Comparison of ENCODE assay signal across 8 worm cellular contexts in the genomic region with DNA sequence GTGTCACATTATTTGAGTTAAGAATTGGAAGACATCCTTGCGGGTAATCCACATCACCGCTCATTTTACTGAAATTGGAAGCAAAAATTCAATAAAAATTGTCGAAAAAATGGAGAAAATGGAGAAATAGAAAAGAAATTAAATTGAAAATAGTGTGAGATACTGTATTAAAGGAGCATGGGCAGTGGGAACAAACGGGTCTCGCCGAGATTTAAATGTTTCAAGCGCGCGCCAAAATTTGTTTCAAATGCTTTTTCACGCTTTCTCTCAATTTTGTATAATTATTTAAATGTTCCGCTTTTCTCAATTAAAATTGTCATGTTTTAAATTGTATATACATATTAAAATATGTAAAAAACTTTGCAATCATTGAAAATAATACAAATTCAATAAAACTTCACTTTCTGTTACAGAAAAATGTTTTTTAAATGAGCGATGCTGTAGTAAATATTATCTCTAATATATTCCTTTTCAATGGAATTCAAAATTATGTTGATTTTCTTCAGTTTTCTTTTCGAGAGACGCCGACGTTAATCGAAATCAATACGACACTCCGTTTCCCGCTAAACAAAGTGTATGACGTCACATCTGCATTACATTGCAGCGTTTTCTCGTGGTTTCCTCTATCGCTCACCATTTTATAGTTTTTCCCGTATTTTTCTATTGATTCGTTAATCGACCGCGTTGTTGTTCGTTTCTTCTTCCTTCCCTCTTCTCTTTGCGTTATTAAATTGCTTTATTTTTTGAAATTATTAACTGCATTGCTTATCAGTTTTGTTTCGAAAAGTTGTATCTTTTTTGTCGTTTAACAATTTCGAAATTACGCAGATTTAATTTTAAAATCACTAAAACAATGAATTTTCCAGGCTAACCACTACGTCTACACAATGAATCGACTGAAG.
TF ChIP-seq lines count a peak whose summit lies in the region.

Gene evl-14 (minus strand): TSS at position 68 of the 902 bp plus-strand sequence.
Gene dcn-1 (plus strand): TSS at position 852 of the 902 bp plus-strand sequence.

TF ChIP-seq in whole organism, L1 larva, 84 proteins besides CTCF, POLR2A, EP300 and RAD21 (continues in another document):
- TF ChIP-seq sup-37 (GFP tag; optimal IDR thresholded peaks at IDR 0.05; lab: Kevin White, UChicago), result no peak
- TF ChIP-seq aly-2 (tag; optimal IDR thresholded peaks at IDR 0.05; lab: Kevin White, UChicago), result peak; percentile 15
- peak; percentile 71 to 76 (median 73) for TF ChIP-seq dpl-1 (GFP tag; optimal IDR thresholded peaks at IDR 0.05; lab: Kevin White, UChicago)
- peak; percentile 73 to 87 for TF ChIP-seq lin-35 (GFP tag; optimal IDR thresholded peaks at IDR 0.05; lab: Kevin White, UChicago)
- no peak for TF ChIP-seq nhr-11 (tag; optimal IDR thresholded peaks at IDR 0.05; lab: Kevin White, UChicago)
- TF ChIP-seq mef-2 (tag; optimal IDR thresholded peaks at IDR 0.05; lab: Kevin White, UChicago), result no peak
- no peak for TF ChIP-seq unc-30 (tag; optimal IDR thresholded peaks at IDR 0.05; lab: Kevin White, UChicago)
- peak in 1 of 2 experiments; percentile 88 for TF ChIP-seq mdl-1 (tag; optimal IDR thresholded peaks at IDR 0.05; lab: Kevin White, UChicago)
- TF ChIP-seq Y116A8C.19 (tag; optimal IDR thresholded peaks at IDR 0.05; lab: Kevin White, UChicago; ENCODE audit: borderline replicate concordance), result no peak

TF ChIP-seq in whole organism, L2 larva, 48 proteins besides CTCF, POLR2A, EP300 and RAD21 (continues in another document):
- peak in 1 of 2 experiments; percentile 41 for TF ChIP-seq mdl-1 (tag; optimal IDR thresholded peaks at IDR 0.05; lab: Kevin White, UChicago)
- TF ChIP-seq nhr-77 (tag; optimal IDR thresholded peaks at IDR 0.05; lab: Kevin White, UChicago), result no peak
- TF ChIP-seq snpc-4 (tag; optimal IDR thresholded peaks at IDR 0.05; lab: Kevin White, UChicago), result peak; percentile 35
- no peak for TF ChIP-seq nhr-11 (tag; optimal IDR thresholded peaks at IDR 0.05; lab: Kevin White, UChicago)
- TF ChIP-seq lin-13 (GFP tag; optimal IDR thresholded peaks at IDR 0.05; lab: Kevin White, UChicago), result peak; percentile 73
- TF ChIP-seq elt-3 (tag; optimal IDR thresholded peaks at IDR 0.05; lab: Kevin White, UChicago), result no peak
- TF ChIP-seq ztf-4 (tag; optimal IDR thresholded peaks at IDR 0.05; lab: Kevin White, UChicago), result peak; percentile 11
- peak; percentile 20 for TF ChIP-seq skn-1 (tag; optimal IDR thresholded peaks at IDR 0.05; lab: Kevin White, UChicago)
- TF ChIP-seq F13H6.1 (tag; optimal IDR thresholded peaks at IDR 0.05; lab: Kevin White, UChicago), result peak; percentile 61
- no peak for TF ChIP-seq ZK546.5 (tag; optimal IDR thresholded peaks at IDR 0.05; lab: Kevin White, UChicago)

TF ChIP-seq in whole organism, L3 larva, 47 proteins besides CTCF, POLR2A, EP300 and RAD21 (continues in another document):
- TF ChIP-seq ceh-28 (tag; optimal IDR thresholded peaks at IDR 0.05; lab: Kevin White, UChicago) (peak; percentile 63), nhr-11 (tag; optimal IDR thresholded peaks at IDR 0.05; lab: Kevin White, UChicago) (no peak), ztf-4 (tag; optimal IDR thresholded peaks at IDR 0.05; lab: Kevin White, UChicago) (no peak), skn-1 (tag; optimal IDR thresholded peaks at IDR 0.05; lab: Kevin White, UChicago) (peak; percentile 5), fos-1 (tag; optimal IDR thresholded peaks at IDR 0.05; lab: Kevin White, UChicago) (no peak), unc-39 (tag; optimal IDR thresholded peaks at IDR 0.05; lab: Kevin White, UChicago) (no peak), ceh-82 (tag; optimal IDR thresholded peaks at IDR 0.05; lab: Kevin White, UChicago) (no peak), egl-5 (tag; optimal IDR thresholded peaks at IDR 0.05; lab: Kevin White, UChicago) (peak; percentile 80), ceh-9 (tag; optimal IDR thresholded peaks at IDR 0.05; lab: Kevin White, UChicago) (no peak), sea-2 (GFP tag; optimal IDR thresholded peaks at IDR 0.05; lab: Kevin White, UChicago) (no peak), elt-1 (tag; optimal IDR thresholded peaks at IDR 0.05; lab: Kevin White, UChicago) (no peak)

TF ChIP-seq in whole organism, L4 larva, 104 proteins besides CTCF, POLR2A, EP300 and RAD21 (continues in another document):
- TF ChIP-seq lin-1 (GFP tag; IDR thresholded peaks at IDR 0.05; lab: Robert Waterston, UW) (no peak), ces-1 (GFP tag; optimal IDR thresholded peaks at IDR 0.05; lab: Kevin White, UChicago) (no peak), nhr-6 (tag; optimal IDR thresholded peaks at IDR 0.05; lab: Kevin White, UChicago) (peak; percentile 39), lim-7 (GFP tag; IDR thresholded peaks at IDR 0.05; lab: Robert Waterston, UW) (no peak), lin-15B (tag; optimal IDR thresholded peaks at IDR 0.05; lab: Kevin White, UChicago) (no peak), nhr-42 (GFP tag; IDR thresholded peaks at IDR 0.05; lab: Robert Waterston, UW) (no peak), saeg-2 (GFP tag; IDR thresholded peaks at IDR 0.05; lab: Robert Waterston, UW) (no peak), nhr-11 (tag; optimal IDR thresholded peaks at IDR 0.05; lab: Kevin White, UChicago) (peak; percentile 44), zag-1 (tag; optimal IDR thresholded peaks at IDR 0.05; lab: Kevin White, UChicago) (no peak), arid-1 (GFP tag; conservative IDR thresholded peaks at IDR 0.05; lab: Robert Waterston, UW) (no peak), dve-1 (tag; optimal IDR thresholded peaks at IDR 0.05; lab: Kevin White, UChicago; ENCODE audit: insufficient read depth) (peak; percentile 92)

TF ChIP-seq in whole organism, late embryonic, 69 proteins besides CTCF, POLR2A, EP300 and RAD21 (continues in another document):
- TF ChIP-seq ceh-48 (tag; optimal IDR thresholded peaks at IDR 0.05; lab: Kevin White, UChicago) (peak; percentile 63), elt-2 (tag; optimal IDR thresholded peaks at IDR 0.05; lab: Kevin White, UChicago) (peak; percentile 32), tbx-2 (tag; optimal IDR thresholded peaks at IDR 0.05; lab: Kevin White, UChicago) (peak; percentile 15), ceh-30 (tag; optimal IDR thresholded peaks at IDR 0.05; lab: Kevin White, UChicago) (peak; percentile 12), hlh-15 (tag; optimal IDR thresholded peaks at IDR 0.05; lab: Kevin White, UChicago) (no peak), syd-9 (tag; optimal IDR thresholded peaks at IDR 0.05; lab: Kevin White, UChicago) (no peak), hlh-30 (tag; optimal IDR thresholded peaks at IDR 0.05; lab: Kevin White, UChicago; ENCODE audit: insufficient read depth) (peak; percentile 63), ceh-22 (tag; optimal IDR thresholded peaks at IDR 0.05; lab: Kevin White, UChicago) (no peak), pax-1 (tag; optimal IDR thresholded peaks at IDR 0.05; lab: Kevin White, UChicago) (peak; percentile 67), nfya-1 (tag; optimal IDR thresholded peaks at IDR 0.05; lab: Kevin White, UChicago) (peak; percentile 27)

TF ChIP-seq in whole organism, midembryonic, 9 proteins besides CTCF, POLR2A, EP300 and RAD21:
- TF ChIP-seq tab-1 (GFP tag; IDR thresholded peaks at IDR 0.05; lab: Robert Waterston, UW), result no peak
- peak; percentile 49; the same call in 1 of the 2 replicates for TF ChIP-seq flt-1 (GFP tag; IDR thresholded peaks at IDR 0.05; lab: Robert Waterston, UW)
- no peak for TF ChIP-seq ztf-29 (GFP tag; IDR thresholded peaks at IDR 0.05; lab: Robert Waterston, UW)
- TF ChIP-seq ztf-23 (GFP tag; IDR thresholded peaks at IDR 0.05; lab: Robert Waterston, UW), result no peak
- TF ChIP-seq cog-1 (tag; optimal IDR thresholded peaks at IDR 0.05; lab: Kevin White, UChicago), result peak; percentile 41
TF ChIP-seq in whole organism, midembryonic: peak in this region for 2.

TF ChIP-seq in whole organism, mixed stage, embryonic, 35 proteins besides CTCF, POLR2A, EP300 and RAD21 (continues in another document):
- TF ChIP-seq mep-1 (tag; optimal IDR thresholded peaks at IDR 0.05; lab: Kevin White, UChicago), result peak; percentile 39
- TF ChIP-seq unc-62 (GFP tag; optimal IDR thresholded peaks at IDR 0.05; lab: Kevin White, UChicago), result no peak
- peak; percentile 74 for TF ChIP-seq nhr-237 (tag; optimal IDR thresholded peaks at IDR 0.05; lab: Kevin White, UChicago)
- peak; percentile 76 for TF ChIP-seq ceh-39 (tag; optimal IDR thresholded peaks at IDR 0.05; lab: Kevin White, UChicago)
- TF ChIP-seq M03D4.4 (tag; optimal IDR thresholded peaks at IDR 0.05; lab: Kevin White, UChicago), result no peak
- TF ChIP-seq ztf-11 (tag; optimal IDR thresholded peaks at IDR 0.05; lab: Kevin White, UChicago), result no peak
- no peak for TF ChIP-seq tbx-8 (GFP tag; optimal IDR thresholded peaks at IDR 0.05; lab: Kevin White, UChicago)
- TF ChIP-seq elt-3 (tag; optimal IDR thresholded peaks at IDR 0.05; lab: Kevin White, UChicago), result no peak
- TF ChIP-seq hlh-1 (tag; optimal IDR thresholded peaks at IDR 0.05; lab: Kevin White, UChicago), result peak; percentile 34
- no peak for TF ChIP-seq drap-1 (GFP tag; optimal IDR thresholded peaks at IDR 0.05; lab: Kevin White, UChicago)
- TF ChIP-seq lsy-2 (tag; optimal IDR thresholded peaks at IDR 0.05; lab: Kevin White, UChicago), result peak; percentile 68
- TF ChIP-seq cnd-1 (tag; optimal IDR thresholded peaks at IDR 0.05; lab: Kevin White, UChicago), result no peak
- no peak for TF ChIP-seq sem-2 (GFP tag; optimal IDR thresholded peaks at IDR 0.05; lab: Kevin White, UChicago)
- TF ChIP-seq sptf-1 (tag; optimal IDR thresholded peaks at IDR 0.05; lab: Kevin White, UChicago), result no peak
- TF ChIP-seq ceh-83 (GFP tag; optimal IDR thresholded peaks at IDR 0.05; lab: Kevin White, UChicago), result no peak

TF ChIP-seq in whole organism, young adult, 124 proteins besides CTCF, POLR2A, EP300 and RAD21 (continues in another document):
- TF ChIP-seq K12H6.12 (tag; optimal IDR thresholded peaks at IDR 0.05; lab: Kevin White, UChicago), result peak; percentile 46
- TF ChIP-seq lin-40 (tag; optimal IDR thresholded peaks at IDR 0.05; lab: Kevin White, UChicago), result peak; percentile 71
- TF ChIP-seq madf-10 (tag; optimal IDR thresholded peaks at IDR 0.05; lab: Kevin White, UChicago), result no peak
- peak; percentile 2 for TF ChIP-seq him-1 (tag; optimal IDR thresholded peaks at IDR 0.05; lab: Kevin White, UChicago)
- TF ChIP-seq madf-8 (GFP tag; conservative IDR thresholded peaks at IDR 0.05; lab: Robert Waterston, UW), result peak; percentile 87
- peak; percentile 92 for TF ChIP-seq lsl-1 (GFP tag; optimal IDR thresholded peaks at IDR 0.05; lab: Kevin White, UChicago)
- TF ChIP-seq atf-7 (tag; optimal IDR thresholded peaks at IDR 0.05; lab: Kevin White, UChicago), result peak; percentile 79
- TF ChIP-seq let-607 (tag; optimal IDR thresholded peaks at IDR 0.05; lab: Kevin White, UChicago), result peak in 1 of 2 experiments; percentile 20
- TF ChIP-seq ceh-91 (GFP tag; IDR thresholded peaks at IDR 0.05; lab: Robert Waterston, UW), result peak; percentile 84
- peak; percentile 80 for TF ChIP-seq xnd-1 (tag; optimal IDR thresholded peaks at IDR 0.05; lab: Kevin White, UChicago)
- peak; percentile 74 for TF ChIP-seq pha-4 (tag; optimal IDR thresholded peaks at IDR 0.05; lab: Kevin White, UChicago)
- TF ChIP-seq snpc-1.1 (tag; optimal IDR thresholded peaks at IDR 0.05; lab: Kevin White, UChicago; ENCODE audit: insufficient read depth), result peak; percentile 6
- TF ChIP-seq F33H1.4 (GFP tag; IDR thresholded peaks at IDR 0.05; lab: Robert Waterston, UW), result peak; percentile 94
- no peak for TF ChIP-seq lsy-27 (tag; optimal IDR thresholded peaks at IDR 0.05; lab: Kevin White, UChicago; ENCODE audit: borderline replicate concordance, insufficient read depth)
- TF ChIP-seq snpc-3.4 (tag; optimal IDR thresholded peaks at IDR 0.05; lab: Kevin White, UChicago), result peak; percentile 80
